Fruit fly (Drosophila melanogaster): ENCODE measurements around the gene CG14840.

dm6 chr3R:14221484-14221883, 39.5 kb downstream of the CG14840 start, which contains the start of gene CG33109:
- no peak for TF ChIP-seq CG8478 (optimal IDR thresholded peaks at IDR 0.05)
- no peak for TF ChIP-seq CTCF (optimal IDR thresholded peaks at IDR 0.05)

Measured in S2 (cell line).